Worm (Caenorhabditis elegans) whole organism, L2 larva: Measurements from ENCODE around the gene sec-24.1.

ENCODE experiments used
- alr-1 ChIP-seq: fragments of 150-350 bp; optimal IDR thresholded peaks from 2 replicates; lab custom pipeline; 2014; ENCODE audit warnings: missing biosample characterization, missing genetic modification characterization
- ama-1 ChIP-seq: fragments of 150-350 bp; optimal IDR thresholded peaks from 2 replicates; lab custom pipeline; 2018; ENCODE audit warnings: inconsistent platforms
- ceh-82 ChIP-seq: fragments of 150-350 bp; optimal IDR thresholded peaks from 2 replicates; lab custom pipeline; 2014; ENCODE audit warnings: missing biosample characterization, missing genetic modification characterization
- elt-3 ChIP-seq: sonication (generic microtip); optimal IDR thresholded peaks from 2 replicates; lab custom pipeline; 2017; ENCODE audit warnings: missing biosample characterization, missing genetic modification characterization
- lin-39 ChIP-seq: fragments of 150-350 bp; optimal IDR thresholded peaks from 2 replicates; lab custom pipeline; 2014; ENCODE audit warnings: missing biosample characterization, missing genetic modification reagents, missing genetic modification characterization
- lsy-2 ChIP-seq, 2 experiments: fragments of 150-350 bp in 1 of 2; sonication (generic microtip) in 1 of 2; optimal IDR thresholded peaks; 2 replicates each; lab custom pipeline; 2014 to 2017; ENCODE audit warnings: missing biosample characterization in 2 of 2, missing genetic modification characterization in 2 of 2
- nhr-11 ChIP-seq: fragments of 150-350 bp; optimal IDR thresholded peaks from 2 replicates; lab custom pipeline; 2014; ENCODE audit warnings: missing biosample characterization, missing genetic modification characterization
- nhr-77 ChIP-seq: fragments of 150-350 bp; optimal IDR thresholded peaks from 2 replicates; lab custom pipeline; 2014; ENCODE audit warnings: missing biosample characterization, missing genetic modification characterization
- skn-1 ChIP-seq: sonication (generic microtip); optimal IDR thresholded peaks from 2 replicates; lab custom pipeline; 2017; ENCODE audit warnings: missing biosample characterization, missing genetic modification characterization
- unc-39 ChIP-seq: fragments of 150-350 bp; optimal IDR thresholded peaks from 2 replicates; lab custom pipeline; 2014; ENCODE audit warnings: missing biosample characterization, missing genetic modification characterization
- zag-1 ChIP-seq: fragments of 150-350 bp; optimal IDR thresholded peaks from 2 replicates; lab custom pipeline; 2014; ENCODE audit warnings: missing biosample characterization, missing genetic modification characterization

- TF ChIP-seq lin-39 (no peak), ama-1 (no peak), unc-39 (tag; lab: Kevin White, UChicago) (no peak), nhr-11 (no peak), lsy-2 (tag; optimal IDR thresholded peaks at IDR 0.05; lab: Kevin White, UChicago) (peak in 1 of 2 experiments; percentile 72), skn-1 (tag; lab: Kevin White, UChicago) (peak; percentile 30), alr-1 (no peak), nhr-77 (no peak), zag-1 (no peak), ceh-82 (tag; lab: Kevin White, UChicago) (no peak), elt-3 (tag; lab: Kevin White, UChicago) (no peak)
These were observed 38.9 kb upstream of the sec-24.1 start, which contains the start of the genes ragc-1 and Y24F12A.1 for ce11 chrIV:11604909-11605308.
